Worm (Caenorhabditis elegans): ENCODE results near the gene C07E3.4.
A peak's percentile ranks its signal among the peaks of the same experiment; 100 is the strongest.

The C07E3.4 gene

ce11 chrII:10390854-10391253 is 30.3 kb downstream of the C07E3.4 start, which contains the start of the genes T09F3.2 and T09F3.7:
T09F3.2 (plus strand) TSS chrII:10391154.
T09F3.7 (plus strand) TSS chrII:10391168.
- TF ChIP-seq aly-2 (tag; optimal IDR thresholded peaks at IDR 0.05) (no peak), mbf-1 (tag; optimal IDR thresholded peaks at IDR 0.05) (no peak), sem-4 (tag; optimal IDR thresholded peaks at IDR 0.05) (no peak), mdl-1 (tag; optimal IDR thresholded peaks at IDR 0.05) (no peak), nhr-11 (tag; optimal IDR thresholded peaks at IDR 0.05) (no peak), nhr-25 (tag; optimal IDR thresholded peaks at IDR 0.05) (no peak), ceh-82 (tag; optimal IDR thresholded peaks at IDR 0.05) (no peak), ztf-1 (GFP tag; conservative IDR thresholded peaks at IDR 0.05) (no peak), ztf-11 (tag; optimal IDR thresholded peaks at IDR 0.05) (no peak), peb-1 (tag; optimal IDR thresholded peaks at IDR 0.05) (no peak), unc-62 (GFP tag; optimal IDR thresholded peaks at IDR 0.05) (no peak), ceh-16 (tag; optimal IDR thresholded peaks at IDR 0.05) (no peak), unc-55 (GFP tag; optimal IDR thresholded peaks at IDR 0.05) (no peak), egl-27 (tag; optimal IDR thresholded peaks at IDR 0.05) (no peak), nhr-77 (tag; optimal IDR thresholded peaks at IDR 0.05) (no peak), skn-1 (tag; optimal IDR thresholded peaks at IDR 0.05) (no peak), alr-1 (tag; optimal IDR thresholded peaks at IDR 0.05) (no peak), R02D3.7 (tag; optimal IDR thresholded peaks at IDR 0.05) (no peak)

- TF ChIP-seq unc-55 (GFP tag; optimal IDR thresholded peaks at IDR 0.05) (no peak), R02D3.7 (tag; optimal IDR thresholded peaks at IDR 0.05) (no peak), nhr-21 (tag; optimal IDR thresholded peaks at IDR 0.05) (no peak), aly-2 (tag; optimal IDR thresholded peaks at IDR 0.05) (no peak), nhr-237 (tag; optimal IDR thresholded peaks at IDR 0.05) (no peak), ama-1 (optimal IDR thresholded peaks at IDR 0.05) (no peak), lin-13 (GFP tag; optimal IDR thresholded peaks at IDR 0.05) (no peak), zag-1 (tag; optimal IDR thresholded peaks at IDR 0.05) (no peak), nhr-129 (tag; optimal IDR thresholded peaks at IDR 0.05) (no peak), dmd-4 (tag; optimal IDR thresholded peaks at IDR 0.05) (no peak), nhr-10 (tag; optimal IDR thresholded peaks at IDR 0.05) (no peak), ceh-16 (tag; optimal IDR thresholded peaks at IDR 0.05) (no peak), ztf-1 (GFP tag; conservative IDR thresholded peaks at IDR 0.05) (no peak), skn-1 (tag; optimal IDR thresholded peaks at IDR 0.05) (no peak), C34F6.9 (tag; optimal IDR thresholded peaks at IDR 0.05) (no peak)
Observed at ce11 chrII:10393282-10394179, 32.9 kb downstream of the C07E3.4 start, which contains the start of gene gpd-1. gpd-1 (plus strand) TSS chrII:10394129.

- TF ChIP-seq fos-1 (tag; optimal IDR thresholded peaks at IDR 0.05) (no peak), C34F6.9 (tag; optimal IDR thresholded peaks at IDR 0.05) (peak; percentile 43), aly-2 (tag; optimal IDR thresholded peaks at IDR 0.05) (no peak), peb-1 (tag; optimal IDR thresholded peaks at IDR 0.05) (no peak), alr-1 (tag; optimal IDR thresholded peaks at IDR 0.05) (no peak), lsy-2 (tag; optimal IDR thresholded peaks at IDR 0.05) (peak; percentile 18 to 75), elt-1 (tag; optimal IDR thresholded peaks at IDR 0.05) (no peak), sma-9 (GFP tag; optimal IDR thresholded peaks at IDR 0.05) (peak; percentile 87), sma-9 (tag; optimal IDR thresholded peaks at IDR 0.05) (no peak), dmd-4 (tag; optimal IDR thresholded peaks at IDR 0.05) (no peak), Y55F3AM.14 (GFP tag; optimal IDR thresholded peaks at IDR 0.05) (no peak), nhr-21 (tag; optimal IDR thresholded peaks at IDR 0.05) (no peak), ceh-16 (tag; optimal IDR thresholded peaks at IDR 0.05) (no peak), ztf-11 (tag; optimal IDR thresholded peaks at IDR 0.05) (no peak), crh-2 (tag; optimal IDR thresholded peaks at IDR 0.05) (peak; percentile 63), nhr-12 (tag; optimal IDR thresholded peaks at IDR 0.05) (no peak), skn-1 (tag; optimal IDR thresholded peaks at IDR 0.05) (no peak), lin-13 (GFP tag; optimal IDR thresholded peaks at IDR 0.05) (peak; percentile 56), ceh-82 (tag; optimal IDR thresholded peaks at IDR 0.05) (no peak), nhr-6 (tag; optimal IDR thresholded peaks at IDR 0.05) (no peak), sma-3 (GFP tag; optimal IDR thresholded peaks at IDR 0.05) (peak; percentile 65), sem-4 (tag; optimal IDR thresholded peaks at IDR 0.05) (peak; percentile 19), ama-1 (optimal IDR thresholded peaks at IDR 0.05) (no peak), nhr-129 (tag; optimal IDR thresholded peaks at IDR 0.05) (no peak), ztf-1 (GFP tag; conservative IDR thresholded peaks at IDR 0.05) (no peak), mbf-1 (tag; optimal IDR thresholded peaks at IDR 0.05) (no peak), zag-1 (tag; optimal IDR thresholded peaks at IDR 0.05) (no peak), ZK546.5 (tag; optimal IDR thresholded peaks at IDR 0.05) (no peak), ztf-4 (tag; optimal IDR thresholded peaks at IDR 0.05) (no peak), nhr-10 (tag; optimal IDR thresholded peaks at IDR 0.05) (no peak), nhr-77 (tag; optimal IDR thresholded peaks at IDR 0.05) (no peak), unc-55 (GFP tag; optimal IDR thresholded peaks at IDR 0.05) (peak; percentile 81), nhr-25 (tag; optimal IDR thresholded peaks at IDR 0.05) (peak; percentile 65), mdl-1 (tag; optimal IDR thresholded peaks at IDR 0.05) (no peak), nhr-237 (tag; optimal IDR thresholded peaks at IDR 0.05) (no peak), R02D3.7 (tag; optimal IDR thresholded peaks at IDR 0.05) (no peak), blmp-1 (tag; optimal IDR thresholded peaks at IDR 0.05; ENCODE audit: insufficient read depth) (no peak), mab-5 (tag; optimal IDR thresholded peaks at IDR 0.05) (no peak), unc-39 (tag; optimal IDR thresholded peaks at IDR 0.05) (no peak), nhr-23 (tag; optimal IDR thresholded peaks at IDR 0.05) (no peak), lin-11 (tag; optimal IDR thresholded peaks at IDR 0.05) (no peak)
Observed at ce11 chrII:10395303-10395757, 34.7 kb downstream of the C07E3.4 start, which contains the start of gene T09F3.4. T09F3.4 (plus strand) TSS chrII:10395707.
